Fruit fly (Drosophila melanogaster) whole organism, prepupa: ENCODE measurements around the gene CG44325.

Experiments
- Blimp-1 ChIP-seq: fragments of 200-800 bp; sonication (Bioruptor generic); optimal IDR thresholded peaks from 3 replicates; lab custom pipeline; 2017; ENCODE audit warnings: missing biosample characterization, missing genetic modification characterization, mild to moderate bottlenecking, moderate library complexity, missing genetic modification reagents
- CG10631 ChIP-seq: fragments of 200-800 bp; sonication (Bioruptor generic); optimal IDR thresholded peaks from 2 replicates; lab custom pipeline; 2016; ENCODE audit warnings: missing biosample characterization, missing genetic modification characterization
- CG10669 ChIP-seq: fragments of 200-800 bp; sonication (Bioruptor generic); optimal IDR thresholded peaks from 3 replicates; lab custom pipeline; 2018; ENCODE audit warnings: missing biosample characterization, mild to moderate bottlenecking, missing genetic modification characterization, moderate library complexity
- CG11294 ChIP-seq: fragments of 200-800 bp; sonication (Bioruptor generic); IDR thresholded peaks from 2 replicates; pipeline ENCODE4 v1.3.6; 2022; ENCODE audit warnings: missing biosample characterization, missing genetic modification characterization
- CG11762 ChIP-seq: fragments of 200-800 bp; sonication (Bioruptor generic); optimal IDR thresholded peaks from 3 replicates; lab custom pipeline; 2016; ENCODE audit warnings: missing biosample characterization, missing genetic modification characterization; ENCODE audit not compliant: insufficient read depth
- CG15336 ChIP-seq: fragments of 200-800 bp; sonication (Bioruptor generic); IDR thresholded peaks from 2 replicates; pipeline ENCODE4 v1.3.6; 2022; ENCODE audit warnings: missing biosample characterization, missing genetic modification characterization
- CG1621 ChIP-seq: fragments of 200-800 bp; sonication (Bioruptor generic); optimal IDR thresholded peaks from 3 replicates; lab custom pipeline; 2018; ENCODE audit warnings: missing biosample characterization, mild to moderate bottlenecking, missing genetic modification characterization
- CG3032 ChIP-seq: fragments of 200-800 bp; optimal IDR thresholded peaks from 2 replicates; lab custom pipeline; 2019; ENCODE audit warnings: missing biosample characterization, mild to moderate bottlenecking, missing genetic modification characterization, moderate library complexity
- CG32006 ChIP-seq: fragments of 200-800 bp; sonication (Bioruptor generic); optimal IDR thresholded peaks from 3 replicates; lab custom pipeline; 2017; ENCODE audit warnings: missing biosample characterization, mild to moderate bottlenecking, missing genetic modification characterization
- CG34406 ChIP-seq: fragments of 200-800 bp; sonication (Bioruptor generic); optimal IDR thresholded peaks from 3 replicates; lab custom pipeline; 2016; ENCODE audit warnings: missing biosample characterization, missing genetic modification characterization
- CG4318 ChIP-seq: fragments of 200-800 bp; sonication (Bioruptor generic); optimal IDR thresholded peaks from 3 replicates; lab custom pipeline; 2017; ENCODE audit warnings: missing biosample characterization, mild to moderate bottlenecking, missing genetic modification characterization
- CG6163 ChIP-seq: fragments of 200-800 bp; sonication (Bioruptor generic); IDR thresholded peaks from 3 replicates; pipeline ENCODE4 v1.3.6; 2022; ENCODE audit warnings: missing biosample characterization, missing genetic modification characterization
- CG6276 ChIP-seq: fragments of 200-800 bp; sonication (Bioruptor generic); optimal IDR thresholded peaks from 2 replicates; lab custom pipeline; 2017; ENCODE audit warnings: missing biosample characterization, mild to moderate bottlenecking, missing genetic modification characterization
- CG6792 ChIP-seq: fragments of 200-800 bp; sonication (Bioruptor generic); optimal IDR thresholded peaks from 3 replicates; lab custom pipeline; 2016; ENCODE audit warnings: missing biosample characterization, missing genetic modification characterization
- CG6808 ChIP-seq: fragments of 200-800 bp; sonication (Bioruptor generic); optimal IDR thresholded peaks from 3 replicates; lab custom pipeline; 2017; ENCODE audit warnings: missing biosample characterization, missing genetic modification characterization, mild to moderate bottlenecking, moderate library complexity, missing genetic modification reagents
- CG6854 ChIP-seq: fragments of 200-800 bp; sonication (Bioruptor generic); optimal IDR thresholded peaks from 2 replicates; lab custom pipeline; 2017; ENCODE audit warnings: missing biosample characterization, mild to moderate bottlenecking, missing genetic modification characterization
- CG7368 ChIP-seq: fragments of 200-800 bp; sonication (Bioruptor generic); optimal IDR thresholded peaks from 3 replicates; lab custom pipeline; 2016; ENCODE audit warnings: missing biosample characterization, missing genetic modification characterization
- CG8119 ChIP-seq: fragments of 200-800 bp; sonication (Bioruptor generic); IDR thresholded peaks from 3 replicates; pipeline ENCODE4 v1.3.6; 2022; ENCODE audit warnings: missing biosample characterization, missing genetic modification characterization
- CG8319 ChIP-seq: fragments of 200-800 bp; sonication (Bioruptor generic); optimal IDR thresholded peaks from 3 replicates; lab custom pipeline; 2016; ENCODE audit warnings: missing biosample characterization, missing genetic modification characterization
- CG8632 ChIP-seq: fragments of 200-800 bp; sonication (Bioruptor generic); optimal IDR thresholded peaks from 3 replicates; lab custom pipeline; 2016; ENCODE audit warnings: missing biosample characterization, missing genetic modification characterization
- Eip78C ChIP-seq: fragments of 200-800 bp; sonication (Bioruptor generic); peaks from one replicate; lab custom pipeline; 2016; ENCODE audit warnings: missing biosample characterization, missing genetic modification characterization
- Eip93F ChIP-seq: fragments of 200-800 bp; sonication (Bioruptor generic); optimal IDR thresholded peaks from 2 replicates; lab custom pipeline; 2016; ENCODE audit warnings: missing biosample characterization, mild to moderate bottlenecking, missing genetic modification characterization
- Ets21C ChIP-seq: fragments of 200-800 bp; sonication (Bioruptor generic); optimal IDR thresholded peaks from 3 replicates; lab custom pipeline; 2016; ENCODE audit warnings: missing biosample characterization, missing genetic modification characterization
- Gug ChIP-seq: fragments of 200-800 bp; sonication (Bioruptor generic); IDR thresholded peaks from 2 replicates; pipeline ENCODE4 v1.3.6; 2022; ENCODE audit warnings: missing biosample characterization, missing genetic modification characterization
- Hr38 ChIP-seq: sonication (Bioruptor generic); optimal IDR thresholded peaks from 2 replicates; lab custom pipeline; 2016; ENCODE audit warnings: missing biosample characterization, missing genetic modification characterization
- Hr4 ChIP-seq: fragments of 200-800 bp; sonication (Bioruptor generic); optimal IDR thresholded peaks from 3 replicates; lab custom pipeline; 2016; ENCODE audit warnings: missing biosample characterization, missing genetic modification characterization
- Lpt ChIP-seq: fragments of 200-800 bp; sonication (Bioruptor generic); optimal IDR thresholded peaks from 3 replicates; lab custom pipeline; 2016; ENCODE audit warnings: missing biosample characterization, missing genetic modification characterization
- OdsH ChIP-seq: fragments of 200-800 bp; sonication (Bioruptor generic); optimal IDR thresholded peaks from 3 replicates; lab custom pipeline; 2016; ENCODE audit warnings: missing biosample characterization, missing genetic modification characterization
- Smox ChIP-seq: fragments of 200-800 bp; sonication (Bioruptor generic); optimal IDR thresholded peaks from 3 replicates; lab custom pipeline; 2016; ENCODE audit warnings: missing biosample characterization, missing genetic modification characterization
- Sox102F ChIP-seq: fragments of 200-800 bp; sonication (Bioruptor generic); optimal IDR thresholded peaks from 2 replicates; lab custom pipeline; 2016; ENCODE audit warnings: missing biosample characterization, mild to moderate bottlenecking, missing genetic modification characterization
- Sox14 ChIP-seq: fragments of 200-800 bp; sonication (Bioruptor generic); optimal IDR thresholded peaks from 3 replicates; lab custom pipeline; 2016; ENCODE audit warnings: missing biosample characterization, missing genetic modification characterization
- Sox15 ChIP-seq: fragments of 200-800 bp; sonication (Bioruptor generic); optimal IDR thresholded peaks from 3 replicates; lab custom pipeline; 2016; ENCODE audit warnings: missing biosample characterization, missing genetic modification characterization
- achi ChIP-seq: fragments of 200-800 bp; sonication (Bioruptor generic); optimal IDR thresholded peaks from 3 replicates; lab custom pipeline; 2016; ENCODE audit warnings: missing biosample characterization, missing genetic modification characterization
- acj6 ChIP-seq: fragments of 200-800 bp; sonication (Bioruptor generic); optimal IDR thresholded peaks from 3 replicates; lab custom pipeline; 2016; ENCODE audit warnings: missing biosample characterization, missing genetic modification characterization
- cyc ChIP-seq: fragments of 200-800 bp; sonication (Bioruptor generic); optimal IDR thresholded peaks from 3 replicates; lab custom pipeline; 2016; ENCODE audit warnings: missing biosample characterization, missing genetic modification characterization
- dac ChIP-seq: fragments of 200-800 bp; sonication (Bioruptor generic); optimal IDR thresholded peaks from 2 replicates; lab custom pipeline; 2017; ENCODE audit warnings: missing biosample characterization, mild to moderate bottlenecking, missing genetic modification characterization
- dsx ChIP-seq: fragments of 200-800 bp; optimal IDR thresholded peaks from 3 replicates; lab custom pipeline; 2019; ENCODE audit warnings: missing biosample characterization, mild to moderate bottlenecking, missing genetic modification characterization, moderate library complexity; ENCODE audit not compliant: poor library complexity, severe bottlenecking
- eg ChIP-seq: fragments of 200-800 bp; sonication (Bioruptor generic); IDR thresholded peaks from 3 replicates; pipeline ENCODE4 v1.3.6; 2022; ENCODE audit warnings: missing biosample characterization, missing genetic modification characterization
- fd59A ChIP-seq: fragments of 200-800 bp; sonication (Bioruptor generic); optimal IDR thresholded peaks from 2 replicates; lab custom pipeline; 2017; ENCODE audit warnings: missing biosample characterization, mild to moderate bottlenecking, missing genetic modification characterization, missing genetic modification reagents
- fd85E ChIP-seq: fragments of 200-800 bp; sonication (Bioruptor generic); optimal IDR thresholded peaks from 3 replicates; lab custom pipeline; 2016; ENCODE audit warnings: missing biosample characterization, missing genetic modification characterization
- fkh ChIP-seq: fragments of 200-800 bp; sonication (Bioruptor generic); optimal IDR thresholded peaks from 3 replicates; lab custom pipeline; 2017; ENCODE audit warnings: missing biosample characterization, mild to moderate bottlenecking, missing genetic modification characterization, moderate library complexity
- lz ChIP-seq: fragments of 200-800 bp; sonication (Bioruptor generic); optimal IDR thresholded peaks from 3 replicates; lab custom pipeline; 2016; ENCODE audit warnings: missing biosample characterization, missing genetic modification characterization
- net ChIP-seq: fragments of 200-800 bp; sonication (Bioruptor generic); optimal IDR thresholded peaks from 3 replicates; lab custom pipeline; 2016; ENCODE audit warnings: missing biosample characterization, missing genetic modification characterization
- pdm3 ChIP-seq: fragments of 200-800 bp; sonication (Bioruptor generic); optimal IDR thresholded peaks from 3 replicates; lab custom pipeline; 2016; ENCODE audit warnings: missing biosample characterization, missing genetic modification characterization
- salr ChIP-seq, 2 experiments: fragments of 200-800 bp; sonication (Bioruptor generic); optimal IDR thresholded peaks; 3 replicates each; lab custom pipeline; 2016 to 2018; ENCODE audit warnings: missing biosample characterization in 2 of 2, missing genetic modification characterization in 2 of 2, mild to moderate bottlenecking in 1 of 2
- ss ChIP-seq, 2 experiments: fragments of 200-800 bp; sonication (Bioruptor generic); optimal IDR thresholded peaks; 2 replicates in 1 of 2; 3 replicates in 1 of 2; lab custom pipeline; 2017 to 2018; ENCODE audit warnings: mild to moderate bottlenecking in 2 of 2, missing biosample characterization in 2 of 2, missing genetic modification characterization in 2 of 2, moderate library complexity in 1 of 2
- svp ChIP-seq: fragments of 200-800 bp; sonication (Bioruptor generic); peaks from one replicate; lab custom pipeline; 2016; ENCODE audit warnings: missing biosample characterization, missing genetic modification characterization
- topi ChIP-seq: fragments of 200-800 bp; sonication (Bioruptor generic); optimal IDR thresholded peaks from 3 replicates; lab custom pipeline; 2016; ENCODE audit warnings: missing biosample characterization, missing genetic modification characterization
- vri ChIP-seq: fragments of 200-800 bp; sonication (Bioruptor generic); optimal IDR thresholded peaks from 3 replicates; lab custom pipeline; 2016; ENCODE audit warnings: missing biosample characterization, mild to moderate bottlenecking, missing genetic modification characterization

CG44325 gene

dm6 chrX:9082600-9082999 is 4.3 kb upstream of the CG44325 start, which contains the start of gene APC4 (continued):
- TF ChIP-seq topi (GFP tag; lab: Kevin White, UChicago) (peak; percentile 41), Eip93F (GFP tag; lab: Kevin White, UChicago) (no peak), Eip78C (GFP tag; lab: Kevin White, UChicago) (peak; percentile 80), Gug (no peak), CG10631 (GFP tag; lab: Kevin White, UChicago) (peak; percentile 48), Sox14 (peak; percentile 48), CG8632 (GFP tag; lab: Kevin White, UChicago) (no peak), ss (GFP tag; optimal IDR thresholded peaks at IDR 0.05; lab: Kevin White, UChicago) (peak; percentile 7 to 30), CG6792 (GFP tag; lab: Kevin White, UChicago) (peak; percentile 8), OdsH (peak; percentile 34)

dm6 chrX:9080962-9081361 is 2.7 kb upstream of the CG44325 start, which contains the start of the genes CG7246 and HP1b:
Gene CG7246 (minus strand): TSS chrX:9081057.
Gene HP1b (plus strand): TSS chrX:9081063.
- TF ChIP-seq CG32006 (GFP tag; lab: Kevin White, UChicago) (peak; percentile 53), CG11294 (GFP tag; lab: Robert Waterston, UW) (no peak), salr (GFP tag; optimal IDR thresholded peaks at IDR 0.05; lab: Kevin White, UChicago) (peak in 1 of 2 experiments; percentile 51), CG10631 (GFP tag; lab: Kevin White, UChicago) (peak; percentile 75), CG1621 (tag; lab: Kevin White, UChicago) (peak; percentile 14), Sox15 (GFP tag; lab: Kevin White, UChicago) (peak; percentile 9), dac (GFP tag; lab: Kevin White, UChicago) (peak; percentile 9), fd85E (GFP tag; lab: Kevin White, UChicago) (no peak), lz (GFP tag; lab: Kevin White, UChicago) (peak; percentile 67), achi (GFP tag; lab: Kevin White, UChicago) (peak; percentile 72), cyc (GFP tag; lab: Kevin White, UChicago) (peak; percentile 61), Lpt (GFP tag; lab: Kevin White, UChicago) (peak; percentile 48), CG8632 (GFP tag; lab: Kevin White, UChicago) (peak; percentile 7), eg (GFP tag; lab: Robert Waterston, UW) (peak; percentile 71), Eip78C (GFP tag; lab: Kevin White, UChicago) (peak; percentile 84), acj6 (peak; percentile 68), vri (GFP tag; lab: Kevin White, UChicago) (no peak), CG6854 (no peak), dsx (GFP tag; lab: Kevin White, UChicago) (peak; percentile 36), svp (GFP tag; lab: Kevin White, UChicago) (peak; percentile 79), CG11762 (GFP tag; lab: Kevin White, UChicago) (peak; percentile 52), ss (GFP tag; optimal IDR thresholded peaks at IDR 0.05; lab: Kevin White, UChicago) (peak in 1 of 2 experiments; percentile 56), fkh (GFP tag; lab: Kevin White, UChicago) (no peak), Blimp-1 (GFP tag; lab: Kevin White, UChicago) (no peak), Eip93F (GFP tag; lab: Kevin White, UChicago) (peak; percentile 52), Smox (GFP tag; lab: Kevin White, UChicago) (peak; percentile 64), CG3032 (tag; lab: Kevin White, UChicago) (peak; percentile 73), CG8119 (0 out of 3 replicates have a peak, but pooled peaks have one; percentile 38), CG6276 (GFP tag; lab: Kevin White, UChicago) (no peak), pdm3 (GFP tag; lab: Kevin White, UChicago) (peak; percentile 66), net (GFP tag; lab: Kevin White, UChicago) (peak; percentile 43), CG7368 (peak; percentile 32), CG15336 (GFP tag; lab: Robert Waterston, UW) (peak; percentile 36; the same call in 1 of the 2 replicates), fd59A (GFP tag; lab: Kevin White, UChicago) (no peak), Hr4 (GFP tag; lab: Kevin White, UChicago) (peak; percentile 72), Hr38 (no peak), OdsH (peak; percentile 72), Ets21C (GFP tag; lab: Kevin White, UChicago) (peak; percentile 37), Sox102F (GFP tag; lab: Kevin White, UChicago) (peak; percentile 63), CG34406 (GFP tag; lab: Kevin White, UChicago) (peak; percentile 44), CG6808 (peak; percentile 21), CG6163 (GFP tag; lab: Robert Waterston, UW) (peak; percentile 69), CG4318 (GFP tag; lab: Kevin White, UChicago) (no peak), CG8319 (GFP tag; lab: Kevin White, UChicago) (peak; percentile 24), CG10669 (GFP tag; lab: Kevin White, UChicago) (peak; percentile 31)
